Fruit fly (Drosophila melanogaster): ENCODE measurements around the gene Eig71Ee.

The Eig71Ee gene

DNA sequence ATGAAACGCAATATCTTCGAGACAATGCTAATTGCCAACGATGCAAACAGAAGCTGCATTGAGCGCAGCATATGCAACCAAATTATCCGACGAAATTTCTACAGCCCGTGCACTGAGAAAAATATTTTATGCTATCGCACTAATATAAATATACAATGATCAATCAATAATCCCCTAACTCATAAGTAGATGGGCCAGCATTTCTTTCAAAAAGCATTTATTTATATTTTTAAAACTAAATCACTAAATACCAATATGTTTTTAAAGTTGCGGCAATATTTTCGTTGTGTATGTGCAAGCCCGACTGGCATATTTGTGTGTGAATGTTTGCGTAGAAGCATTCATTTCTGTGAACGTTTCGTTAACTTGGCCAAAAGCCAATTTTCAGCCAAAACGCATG is 9.6 kb downstream of the Eig71Ee start:
- TF ChIP-seq CG3995 (GFP tag; optimal IDR thresholded peaks at IDR 0.05) (no peak), CG18262 (tag; optimal IDR thresholded peaks at IDR 0.05) (peak; percentile 10), Ssrp (tag; optimal IDR thresholded peaks at IDR 0.05) (peak; percentile 5), Sox102F (GFP tag; optimal IDR thresholded peaks at IDR 0.05) (peak; percentile 13), CG1233 (GFP tag; optimal IDR thresholded peaks at IDR 0.05) (no peak), CG17829 (tag; optimal IDR thresholded peaks at IDR 0.05) (peak; percentile 5), CG12391 (tag; optimal IDR thresholded peaks at IDR 0.05) (peak; percentile 6), grn (GFP tag; optimal IDR thresholded peaks at IDR 0.05) (no peak), prd (optimal IDR thresholded peaks at IDR 0.05) (no peak), prd (GFP tag; IDR thresholded peaks at IDR 0.05) (peak; percentile 38; the same call in 1 of the 3 replicates), gem (tag; optimal IDR thresholded peaks at IDR 0.05) (peak; percentile 35), Rx (GFP tag; IDR thresholded peaks at IDR 0.05) (no peak), sens (GFP tag) (peak; percentile 70), CG13624 (GFP tag; optimal IDR thresholded peaks at IDR 0.05) (no peak), CG2712 (tag; optimal IDR thresholded peaks at IDR 0.05) (peak; percentile 30), Ets65A (GFP tag) (peak; percentile 17), zfh2 (GFP tag; optimal IDR thresholded peaks at IDR 0.05) (no peak), Med (GFP tag) (peak; percentile 54), trem (tag; optimal IDR thresholded peaks at IDR 0.05) (peak; percentile 4), Antp (GFP tag; optimal IDR thresholded peaks at IDR 0.05) (no peak), Xrp1 (GFP tag; IDR thresholded peaks at IDR 0.05) (0 out of 2 replicates have a peak, but pooled peaks have one; percentile 24), Optix (GFP tag; IDR thresholded peaks at IDR 0.05) (no peak), yki (optimal IDR thresholded peaks at IDR 0.05) (no peak), dmrt11E (tag; optimal IDR thresholded peaks at IDR 0.05) (peak; percentile 46), CG3847 (GFP tag; IDR thresholded peaks at IDR 0.05) (no peak), CG5180 (GFP tag; optimal IDR thresholded peaks at IDR 0.05) (no peak), Bgb (GFP tag; IDR thresholded peaks at IDR 0.05; ENCODE audit: partially characterized antibody) (no peak), bsh (GFP tag; optimal IDR thresholded peaks at IDR 0.05) (peak in 1 of 2 experiments; percentile 29), Blimp-1 (GFP tag; optimal IDR thresholded peaks at IDR 0.05) (peak; percentile 3), CG7839 (tag; optimal IDR thresholded peaks at IDR 0.05) (peak; percentile 3), danr (GFP tag; IDR thresholded peaks at IDR 0.05) (no peak), CG14965 (GFP tag; optimal IDR thresholded peaks at IDR 0.05; ENCODE audit: borderline replicate concordance) (no peak), Gsc (GFP tag; IDR thresholded peaks at IDR 0.05) (no peak), CG17328 (GFP tag; IDR thresholded peaks at IDR 0.05) (peak; percentile 28; the same call in 1 of the 2 replicates), CG10462 (GFP tag; optimal IDR thresholded peaks at IDR 0.05) (peak; percentile 4), CG6854 (GFP tag; optimal IDR thresholded peaks at IDR 0.05) (no peak), CG43689 (GFP tag; IDR thresholded peaks at IDR 0.05) (no peak), CG9727 (GFP tag; optimal IDR thresholded peaks at IDR 0.05) (peak; percentile 7), Mes4 (GFP tag; optimal IDR thresholded peaks at IDR 0.05) (no peak), zen (tag; optimal IDR thresholded peaks at IDR 0.05) (peak; percentile 26), HmgD (GFP tag; optimal IDR thresholded peaks at IDR 0.05) (no peak), CG11723 (GFP tag; optimal IDR thresholded peaks at IDR 0.05) (no peak), CG17802 (tag; optimal IDR thresholded peaks at IDR 0.05) (no peak), CG1603 (tag; optimal IDR thresholded peaks at IDR 0.05) (peak; percentile 15)
